Worm (Caenorhabditis elegans) whole organism, mixed stage, embryonic: ENCODE results near the gene T05H4.4.
A peak's percentile ranks its signal among the peaks of the same experiment; 100 is the strongest.

Source experiments
- M03D4.4 ChIP-seq: sonication (generic microtip); optimal IDR thresholded peaks from 2 replicates; lab custom pipeline; 2017; ENCODE audit warnings: mild to moderate bottlenecking, missing genetic modification characterization, missing compliant biosample characterization
- bed-3 ChIP-seq: fragments of 200-800 bp; sonication (Bioruptor generic); optimal IDR thresholded peaks from 3 replicates; lab custom pipeline; 2018; ENCODE audit warnings: mild to moderate bottlenecking, missing genetic modification characterization, moderate library complexity, missing compliant biosample characterization
- ceh-43 ChIP-seq: fragments of 200-800 bp; sonication (Bioruptor generic); optimal IDR thresholded peaks from 2 replicates; lab custom pipeline; 2018; ENCODE audit warnings: mild to moderate bottlenecking, missing genetic modification characterization, moderate library complexity, missing compliant biosample characterization
- ceh-83 ChIP-seq: fragments of 200-800 bp; sonication (Bioruptor generic); optimal IDR thresholded peaks from 2 replicates; lab custom pipeline; 2018; ENCODE audit warnings: mild to moderate bottlenecking, missing genetic modification characterization, missing compliant biosample characterization
- ces-1 ChIP-seq: fragments of 150-350 bp; optimal IDR thresholded peaks from 2 replicates; lab custom pipeline; 2014; ENCODE audit warnings: missing biosample characterization, missing genetic modification reagents, missing genetic modification characterization
- cnd-1 ChIP-seq: fragments of 200-800 bp; sonication (Bioruptor generic); optimal IDR thresholded peaks from 2 replicates; lab custom pipeline; 2018; ENCODE audit warnings: mild to moderate bottlenecking, missing genetic modification characterization, missing compliant biosample characterization
- drap-1 ChIP-seq: fragments of 200-800 bp; sonication (Bioruptor generic); optimal IDR thresholded peaks from 3 replicates; lab custom pipeline; 2018; ENCODE audit warnings: mild to moderate bottlenecking, missing genetic modification characterization, missing compliant biosample characterization
- elt-1 ChIP-seq: sonication (generic microtip); optimal IDR thresholded peaks from 2 replicates; lab custom pipeline; 2017; ENCODE audit warnings: missing genetic modification characterization, mild to moderate bottlenecking, missing compliant biosample characterization, antibody characterized with exemption, moderate library complexity, borderline replicate concordance; ENCODE audit not compliant: insufficient read depth
- elt-3 ChIP-seq: fragments of 150-350 bp; optimal IDR thresholded peaks from 2 replicates; lab custom pipeline; 2014; ENCODE audit warnings: missing biosample characterization, missing genetic modification characterization
- flh-1 ChIP-seq: fragments of 200-800 bp; sonication (Bioruptor generic); optimal IDR thresholded peaks from 2 replicates; lab custom pipeline; 2018; ENCODE audit warnings: mild to moderate bottlenecking, missing genetic modification characterization, moderate library complexity, missing compliant biosample characterization
- ham-2 ChIP-seq: fragments of 200-800 bp; sonication (Bioruptor generic); optimal IDR thresholded peaks from 2 replicates; lab custom pipeline; 2018; ENCODE audit warnings: mild to moderate bottlenecking, missing genetic modification characterization, missing compliant biosample characterization
- hlh-1 ChIP-seq: fragments of 150-350 bp; optimal IDR thresholded peaks from 2 replicates; lab custom pipeline; 2014; ENCODE audit warnings: missing biosample characterization, missing genetic modification reagents, missing genetic modification characterization
- lin-32 ChIP-seq: fragments of 200-800 bp; sonication (Bioruptor generic); optimal IDR thresholded peaks from 2 replicates; lab custom pipeline; 2018; ENCODE audit warnings: mild to moderate bottlenecking, missing genetic modification characterization, missing compliant biosample characterization
- lsy-2 ChIP-seq: fragments of 150-350 bp; optimal IDR thresholded peaks from 2 replicates; lab custom pipeline; 2014; ENCODE audit warnings: missing biosample characterization, missing genetic modification characterization
- mab-5 ChIP-seq: fragments of 150-350 bp; optimal IDR thresholded peaks from 2 replicates; lab custom pipeline; 2014; ENCODE audit warnings: missing biosample characterization, missing genetic modification characterization
- mep-1 ChIP-seq: fragments of 150-350 bp; optimal IDR thresholded peaks from 2 replicates; lab custom pipeline; 2017; ENCODE audit warnings: missing biosample characterization, missing genetic modification reagents, missing genetic modification characterization, inconsistent platforms
- mls-2 ChIP-seq: sonication (generic microtip); optimal IDR thresholded peaks from 2 replicates; lab custom pipeline; 2016; ENCODE audit warnings: mild to moderate bottlenecking, missing genetic modification characterization, moderate library complexity, missing compliant biosample characterization
- nhr-2 ChIP-seq: fragments of 150-350 bp; optimal IDR thresholded peaks from 2 replicates; lab custom pipeline; 2014; ENCODE audit warnings: missing biosample characterization, missing genetic modification characterization
- nhr-237 ChIP-seq: fragments of 150-350 bp; optimal IDR thresholded peaks from 2 replicates; lab custom pipeline; 2014; ENCODE audit warnings: missing biosample characterization, missing genetic modification characterization
- nhr-28 ChIP-seq: fragments of 150-350 bp; optimal IDR thresholded peaks from 2 replicates; lab custom pipeline; 2014; ENCODE audit warnings: missing biosample characterization, missing genetic modification characterization
- nhr-76 ChIP-seq: sonication (generic microtip); optimal IDR thresholded peaks from 2 replicates; lab custom pipeline; 2017; ENCODE audit warnings: missing biosample characterization, missing genetic modification characterization
- pha-4 ChIP-seq: fragments of 150-350 bp; optimal IDR thresholded peaks from 2 replicates; lab custom pipeline; 2018; ENCODE audit warnings: missing biosample characterization, missing genetic modification reagents, missing genetic modification characterization
- sem-2 ChIP-seq: fragments of 200-800 bp; sonication (Bioruptor generic); optimal IDR thresholded peaks from 2 replicates; lab custom pipeline; 2018; ENCODE audit warnings: mild to moderate bottlenecking, missing genetic modification characterization, missing compliant biosample characterization
- snpc-4 ChIP-seq: fragments of 150-350 bp; optimal IDR thresholded peaks from 2 replicates; lab custom pipeline; 2014; ENCODE audit warnings: missing biosample characterization, missing genetic modification characterization
- sptf-1 ChIP-seq: sonication (generic microtip); optimal IDR thresholded peaks from 2 replicates; lab custom pipeline; 2017; ENCODE audit warnings: mild to moderate bottlenecking, missing genetic modification characterization, moderate library complexity, missing compliant biosample characterization
- tbx-8 ChIP-seq: fragments of 200-800 bp; sonication (Bioruptor generic); optimal IDR thresholded peaks from 2 replicates; lab custom pipeline; 2018; ENCODE audit warnings: mild to moderate bottlenecking, missing genetic modification characterization, moderate library complexity, missing compliant biosample characterization
- unc-120 ChIP-seq: sonication (generic microtip); optimal IDR thresholded peaks from 2 replicates; lab custom pipeline; 2017; ENCODE audit warnings: missing genetic modification characterization, missing compliant biosample characterization; ENCODE audit not compliant: poor library complexity, severe bottlenecking
- unc-39 ChIP-seq: fragments of 150-350 bp; optimal IDR thresholded peaks from 2 replicates; lab custom pipeline; 2014; ENCODE audit warnings: missing biosample characterization, missing genetic modification characterization
- unc-62 ChIP-seq: fragments of 150-350 bp; optimal IDR thresholded peaks from 2 replicates; lab custom pipeline; 2014; ENCODE audit warnings: missing biosample characterization, missing genetic modification reagents, missing genetic modification characterization
- zip-8 ChIP-seq: fragments of 150-350 bp; optimal IDR thresholded peaks from 2 replicates; lab custom pipeline; 2014; ENCODE audit warnings: missing biosample characterization, missing genetic modification characterization
- ztf-11 ChIP-seq: fragments of 150-350 bp; optimal IDR thresholded peaks from 2 replicates; lab custom pipeline; 2014; ENCODE audit warnings: missing biosample characterization, missing genetic modification characterization

T05H4.4 gene

DNA sequence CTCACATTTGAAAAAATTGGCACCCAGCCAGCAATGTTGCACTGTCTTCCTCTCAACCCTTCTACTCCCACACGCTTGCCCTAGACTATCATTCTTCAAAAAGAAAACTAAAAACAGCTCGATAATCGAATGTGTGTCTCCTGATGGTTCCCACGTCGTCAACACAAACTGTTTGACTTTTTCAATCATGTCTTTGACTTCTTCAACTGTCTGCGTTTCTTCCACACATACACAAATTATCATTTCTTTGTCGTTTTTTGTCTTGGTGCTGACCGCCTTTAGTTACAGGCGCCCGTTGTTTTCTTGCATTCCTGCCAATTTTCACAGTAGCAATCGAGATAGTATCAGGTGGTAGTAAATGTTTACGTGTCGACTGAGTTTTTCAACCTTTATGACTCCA lies 23.9 kb downstream of the T05H4.4 start:
- TF ChIP-seq lin-32 (GFP tag; lab: Kevin White, UChicago) (no peak), ztf-11 (tag; lab: Kevin White, UChicago) (no peak), mls-2 (tag; lab: Kevin White, UChicago) (no peak), nhr-2 (no peak), hlh-1 (tag; lab: Kevin White, UChicago) (no peak), mep-1 (no peak), pha-4 (tag; lab: Kevin White, UChicago) (no peak), nhr-237 (tag; lab: Kevin White, UChicago) (no peak), tbx-8 (GFP tag; lab: Kevin White, UChicago) (no peak), ces-1 (GFP tag; lab: Kevin White, UChicago) (no peak), snpc-4 (tag; lab: Kevin White, UChicago) (no peak), unc-39 (no peak), elt-1 (tag; lab: Kevin White, UChicago) (no peak), lsy-2 (tag; lab: Kevin White, UChicago) (no peak), sem-2 (GFP tag; lab: Kevin White, UChicago) (no peak), M03D4.4 (tag; lab: Kevin White, UChicago) (no peak), elt-3 (tag; lab: Kevin White, UChicago) (no peak)

DNA sequence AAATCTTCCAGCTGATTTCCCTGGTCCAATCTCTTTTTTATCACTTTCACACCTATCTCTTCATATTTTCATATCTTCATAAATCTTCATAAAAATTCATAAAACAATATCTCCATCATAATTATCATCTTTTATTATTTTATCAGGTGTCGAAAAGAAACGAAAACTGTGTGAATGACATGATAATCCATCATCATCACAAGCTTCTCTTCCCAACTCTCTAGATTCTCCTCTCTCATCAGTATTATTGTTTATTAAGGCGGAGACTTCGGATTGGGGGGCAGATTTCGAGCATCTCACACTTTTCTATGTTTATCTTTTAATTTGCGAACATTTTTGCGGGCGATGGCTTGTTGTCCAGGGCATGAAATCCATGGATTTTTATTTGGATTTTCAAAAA lies 25.5 kb downstream of the T05H4.4 start:
- TF ChIP-seq snpc-4 (tag; lab: Kevin White, UChicago) (no peak), unc-62 (peak; percentile 65)
- TF ChIP-seq, all 35 proteins: peak for 1

DNA sequence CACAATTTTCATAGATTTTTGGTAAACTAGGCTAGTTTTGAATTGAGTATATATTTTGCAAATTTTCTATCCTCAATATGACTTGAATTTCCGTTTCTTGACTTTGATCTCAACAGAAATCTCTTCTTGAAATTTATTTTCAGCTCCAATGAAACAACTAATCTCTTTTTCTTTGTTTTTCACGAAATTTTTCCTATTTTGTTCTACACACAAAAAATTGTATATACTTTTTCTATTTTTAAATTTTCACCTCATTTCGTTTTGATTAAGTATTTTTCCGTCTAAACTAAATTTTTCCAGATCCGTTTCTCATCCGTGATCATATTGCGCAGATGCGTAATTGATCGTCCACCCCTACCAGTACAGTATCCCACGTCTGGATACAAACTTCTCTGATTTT lies 26.1 kb downstream of the T05H4.4 start, which contains the start of gene unc-83:
TSS of gene unc-83 (plus strand) at position 301 of the 400 bp plus-strand sequence.
- no peak for TF ChIP-seq ham-2 (GFP tag; lab: Kevin White, UChicago)
- no peak for TF ChIP-seq snpc-4 (tag; lab: Kevin White, UChicago)
- no peak for TF ChIP-seq unc-120 (tag; lab: Kevin White, UChicago)
- TF ChIP-seq zip-8 (tag; lab: Kevin White, UChicago) = no peak
- TF ChIP-seq elt-1 (tag; lab: Kevin White, UChicago) = no peak
- TF ChIP-seq nhr-28 = no peak
- no peak for TF ChIP-seq sptf-1
- TF ChIP-seq mep-1 = no peak
- TF ChIP-seq mab-5 (tag; lab: Kevin White, UChicago) = no peak
- TF ChIP-seq sem-2 (GFP tag; lab: Kevin White, UChicago) = no peak
- no peak for TF ChIP-seq ceh-83
- TF ChIP-seq hlh-1 (tag; lab: Kevin White, UChicago) = no peak
- TF ChIP-seq cnd-1 (tag; lab: Kevin White, UChicago) = no peak
- TF ChIP-seq nhr-76 (tag; lab: Kevin White, UChicago) = no peak
- no peak for TF ChIP-seq mls-2 (tag; lab: Kevin White, UChicago)
- TF ChIP-seq M03D4.4 (tag; lab: Kevin White, UChicago) = no peak
- no peak for TF ChIP-seq flh-1 (GFP tag; lab: Kevin White, UChicago)
- no peak for TF ChIP-seq unc-62

DNA sequence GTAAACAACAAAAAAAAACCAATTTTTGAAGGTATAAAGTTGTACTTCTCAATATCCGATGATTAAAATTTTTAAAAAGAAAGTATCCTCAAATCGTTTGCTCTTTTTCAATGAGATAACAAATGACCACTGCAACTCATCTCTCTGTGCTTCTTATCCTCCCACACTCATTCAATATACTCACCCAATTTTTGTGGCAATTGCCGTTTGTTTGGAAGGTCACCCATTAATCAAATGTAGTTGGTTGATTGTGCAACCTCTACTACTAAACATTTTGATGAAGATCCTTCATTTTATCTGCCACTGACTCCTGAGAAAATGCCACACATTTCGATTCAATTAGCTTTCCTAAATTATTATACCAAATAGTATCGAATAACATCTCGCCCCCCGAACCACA lies 29.0 kb downstream of the T05H4.4 start:
- TF ChIP-seq bed-3 (GFP tag; lab: Kevin White, UChicago) = no peak
- TF ChIP-seq nhr-237 (tag; lab: Kevin White, UChicago) = no peak
- no peak for TF ChIP-seq unc-62
- no peak for TF ChIP-seq sem-2 (GFP tag; lab: Kevin White, UChicago)
- no peak for TF ChIP-seq mab-5 (tag; lab: Kevin White, UChicago)
- no peak for TF ChIP-seq elt-3 (tag; lab: Kevin White, UChicago)
- no peak for TF ChIP-seq ceh-43 (GFP tag; lab: Kevin White, UChicago)
- no peak for TF ChIP-seq tbx-8 (GFP tag; lab: Kevin White, UChicago)
- no peak for TF ChIP-seq ces-1 (GFP tag; lab: Kevin White, UChicago)
- TF ChIP-seq unc-39 = no peak
- TF ChIP-seq lin-32 (GFP tag; lab: Kevin White, UChicago) = no peak
- TF ChIP-seq nhr-28 = no peak
- TF ChIP-seq ceh-83 = no peak
- no peak for TF ChIP-seq lsy-2 (tag; lab: Kevin White, UChicago)
- no peak for TF ChIP-seq M03D4.4 (tag; lab: Kevin White, UChicago)

DNA sequence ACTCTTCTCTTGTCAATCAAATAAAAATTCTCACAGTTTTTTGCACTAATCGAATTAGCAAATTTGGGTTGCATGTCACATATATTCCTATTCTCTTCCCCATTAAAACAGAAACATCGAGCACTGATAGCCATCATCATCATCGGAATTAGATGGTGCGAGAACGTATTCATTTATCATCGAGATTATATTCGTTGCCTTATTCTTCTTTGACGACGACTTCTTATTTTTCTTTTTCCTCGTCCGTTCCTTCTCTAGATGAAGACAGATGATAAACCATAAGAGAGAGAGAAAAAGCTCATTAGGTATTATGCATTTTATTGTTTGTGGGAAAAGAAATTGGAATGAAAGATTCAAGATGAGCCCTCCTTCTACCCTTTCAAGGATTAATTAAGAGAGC lies 32.5 kb downstream of the T05H4.4 start:
- TF ChIP-seq lsy-2 (tag; lab: Kevin White, UChicago) (no peak), elt-1 (tag; lab: Kevin White, UChicago) (peak; percentile 55), mep-1 (no peak), cnd-1 (tag; lab: Kevin White, UChicago) (no peak), drap-1 (GFP tag; lab: Kevin White, UChicago) (no peak), ces-1 (GFP tag; lab: Kevin White, UChicago) (peak; percentile 18)
